Fruit fly (Drosophila melanogaster): ENCODE results near the gene CG43760.

- TF ChIP-seq CG8119 (GFP tag; IDR thresholded peaks at IDR 0.05) (no peak), dac (GFP tag; optimal IDR thresholded peaks at IDR 0.05) (no peak), CG3032 (tag; optimal IDR thresholded peaks at IDR 0.05) (no peak), achi (GFP tag; optimal IDR thresholded peaks at IDR 0.05) (no peak), CG10631 (GFP tag; optimal IDR thresholded peaks at IDR 0.05) (no peak), fd59A (GFP tag; optimal IDR thresholded peaks at IDR 0.05) (no peak), CG6808 (GFP tag; optimal IDR thresholded peaks at IDR 0.05) (no peak), lz (GFP tag; optimal IDR thresholded peaks at IDR 0.05) (no peak), Sox15 (GFP tag; optimal IDR thresholded peaks at IDR 0.05) (no peak), Eip93F (GFP tag; optimal IDR thresholded peaks at IDR 0.05) (no peak)
Observed at dm6 chr2L:15783785-15784184, 7.1 kb upstream of the CG43760 start, which contains the start of gene t-Grip91.

All from whole organism, prepupa.